Worm (Caenorhabditis elegans) whole organism, late embryonic: ENCODE results near the gene gmap-1.

Experiments
- ceh-30 ChIP-seq: fragments of 150-350 bp; optimal IDR thresholded peaks from 2 replicates; lab custom pipeline; 2014; ENCODE audit warnings: missing biosample characterization, missing genetic modification characterization
- elt-2 ChIP-seq: sonication (generic microtip); optimal IDR thresholded peaks from 2 replicates; lab custom pipeline; 2016; ENCODE audit warnings: missing genetic modification reagents, missing genetic modification characterization, missing compliant biosample characterization
- hlh-30 ChIP-seq: sonication (generic microtip); optimal IDR thresholded peaks from 2 replicates; lab custom pipeline; 2017; ENCODE audit warnings: antibody characterized with exemption, missing genetic modification characterization, missing compliant biosample characterization; ENCODE audit not compliant: insufficient read depth
- nhr-11 ChIP-seq: fragments of 150-350 bp; optimal IDR thresholded peaks from 2 replicates; lab custom pipeline; 2014; ENCODE audit warnings: missing biosample characterization, missing genetic modification characterization
- unc-42 ChIP-seq: sonication (generic microtip); optimal IDR thresholded peaks from 2 replicates; lab custom pipeline; 2016; ENCODE audit warnings: missing genotype, missing genetic modification characterization, missing compliant biosample characterization

ce11 chrX:12940811-12941210 lies 6.0 kb upstream of the gmap-1 start, which contains the start of gene gmap-3:
- no peak for TF ChIP-seq nhr-11 (tag; lab: Kevin White, UChicago)
- TF ChIP-seq hlh-30 (tag; lab: Kevin White, UChicago): no peak
- TF ChIP-seq ceh-30 (tag; lab: Kevin White, UChicago): no peak
- TF ChIP-seq elt-2: no peak
- TF ChIP-seq unc-42 (tag; lab: Kevin White, UChicago): no peak
